Worm (Caenorhabditis elegans) whole organism, L1 larva: ENCODE measurements around the gene hsp-12.3.
A peak's percentile ranks its signal among the peaks of the same experiment; 100 is the strongest.

Source experiments
- aha-1 ChIP-seq: fragments of 150-350 bp; optimal IDR thresholded peaks from 2 replicates; lab custom pipeline; 2014; ENCODE audit warnings: missing biosample characterization, missing genetic modification characterization
- alr-1 ChIP-seq: fragments of 200-800 bp; sonication (Bioruptor generic); optimal IDR thresholded peaks from 2 replicates; lab custom pipeline; 2018; ENCODE audit warnings: borderline replicate concordance, mild to moderate bottlenecking, missing genetic modification characterization, missing compliant biosample characterization
- ama-1 ChIP-seq: fragments of 150-350 bp; optimal IDR thresholded peaks from 2 replicates; lab custom pipeline; 2014
- blmp-1 ChIP-seq: fragments of 150-350 bp; optimal IDR thresholded peaks from 2 replicates; lab custom pipeline; 2014; ENCODE audit warnings: missing biosample characterization, missing genetic modification characterization
- ceh-8 ChIP-seq: fragments of 200-800 bp; sonication (Bioruptor generic); optimal IDR thresholded peaks from 2 replicates; lab custom pipeline; 2018; ENCODE audit warnings: mild to moderate bottlenecking, missing genetic modification characterization, moderate library complexity, missing compliant biosample characterization
- ceh-82 ChIP-seq, 3 experiments: fragments of 150-350 bp in 1 of 3; sonication (generic microtip) in 2 of 3; optimal IDR thresholded peaks; 2 replicates each; lab custom pipeline; 2014 to 2017; ENCODE audit warnings: missing biosample characterization in 3 of 3, missing genetic modification characterization in 3 of 3
- ces-1 ChIP-seq: fragments of 150-350 bp; optimal IDR thresholded peaks from 2 replicates; lab custom pipeline; 2014; ENCODE audit warnings: missing biosample characterization, missing genetic modification reagents, missing genetic modification characterization
- egl-27 ChIP-seq, 2 experiments: fragments of 150-350 bp in 1 of 2; sonication (generic microtip); optimal IDR thresholded peaks; 3 replicates each; lab custom pipeline; 2017 to 2018; ENCODE audit warnings: missing biosample characterization in 2 of 2, missing genetic modification characterization in 2 of 2, missing genetic modification reagents in 2 of 2
- elt-3 ChIP-seq, 6 experiments: fragments of 150-350 bp in 1 of 6; sonication (generic microtip); optimal IDR thresholded peaks; 2 replicates each; lab custom pipeline; 2017 to 2018; ENCODE audit warnings: missing biosample characterization in 6 of 6, missing genetic modification characterization in 6 of 6, inconsistent platforms in 1 of 6
- fkh-10 ChIP-seq: sonication (generic microtip); optimal IDR thresholded peaks from 2 replicates; lab custom pipeline; 2017; ENCODE audit warnings: missing biosample characterization, missing genetic modification reagents, missing genetic modification characterization
- fkh-8 ChIP-seq: sonication (generic microtip); optimal IDR thresholded peaks from 2 replicates; lab custom pipeline; 2016; ENCODE audit warnings: mild to moderate bottlenecking, missing genetic modification characterization, missing compliant biosample characterization
- grh-1 ChIP-seq: fragments of 200-800 bp; sonication (Bioruptor generic); IDR thresholded peaks from 2 replicates; pipeline ENCODE4 v1.3.6; 2022; ENCODE audit warnings: missing genetic modification reagents, missing genetic modification characterization, missing compliant biosample characterization
- hlh-4 ChIP-seq: sonication (generic microtip); optimal IDR thresholded peaks from 2 replicates; lab custom pipeline; 2016; ENCODE audit warnings: mild to moderate bottlenecking, missing genetic modification characterization, missing compliant biosample characterization
- isw-1 ChIP-seq: fragments of 200-800 bp; sonication (Bioruptor generic); IDR thresholded peaks from 2 replicates; pipeline ENCODE4 v1.3.6; 2022; ENCODE audit warnings: missing genetic modification characterization, missing compliant biosample characterization
- lin-14 ChIP-seq: fragments of 200-800 bp; sonication (Bioruptor generic); optimal IDR thresholded peaks from 2 replicates; lab custom pipeline; 2018; ENCODE audit warnings: mild to moderate bottlenecking, missing genetic modification characterization, moderate library complexity, missing compliant biosample characterization
- lin-35 ChIP-seq, 2 experiments: fragments of 150-350 bp; optimal IDR thresholded peaks; 2 replicates each; lab custom pipeline; 2014; ENCODE audit warnings: missing biosample characterization in 2 of 2, missing genetic modification characterization in 2 of 2, missing genetic modification reagents in 2 of 2
- lin-39 ChIP-seq: fragments of 150-350 bp; optimal IDR thresholded peaks from 2 replicates; lab custom pipeline; 2014; ENCODE audit warnings: missing biosample characterization, missing genetic modification reagents, missing genetic modification characterization
- lir-3 ChIP-seq: sonication (generic microtip); optimal IDR thresholded peaks from 2 replicates; lab custom pipeline; 2016; ENCODE audit warnings: mild to moderate bottlenecking, missing genetic modification characterization, moderate library complexity, missing compliant biosample characterization; ENCODE audit not compliant: poor library complexity
- lsy-2 ChIP-seq, 2 experiments: fragments of 150-350 bp; optimal IDR thresholded peaks; 2 replicates each; lab custom pipeline; 2014; ENCODE audit warnings: missing biosample characterization in 2 of 2, missing genetic modification characterization in 2 of 2
- mab-9 ChIP-seq: fragments of 200-800 bp; sonication (Bioruptor generic); IDR thresholded peaks from 2 replicates; pipeline ENCODE4 v1.3.6; 2022; ENCODE audit warnings: missing genetic modification reagents, missing genetic modification characterization, missing compliant biosample characterization
- mep-1 ChIP-seq: fragments of 150-350 bp; optimal IDR thresholded peaks from 2 replicates; lab custom pipeline; 2014; ENCODE audit warnings: missing biosample characterization, missing genetic modification characterization
- nhr-19 ChIP-seq: fragments of 200-800 bp; sonication (Bioruptor generic); conservative IDR thresholded peaks from 2 replicates; pipeline ENCODE4 v1.3.6; 2022; ENCODE audit warnings: missing genetic modification characterization, missing compliant biosample characterization
- nhr-28 ChIP-seq: fragments of 150-350 bp; optimal IDR thresholded peaks from 2 replicates; lab custom pipeline; 2014; ENCODE audit warnings: missing biosample characterization, missing genetic modification characterization
- nhr-76 ChIP-seq: sonication (generic microtip); optimal IDR thresholded peaks from 2 replicates; lab custom pipeline; 2017; ENCODE audit warnings: missing biosample characterization, missing genetic modification characterization
- nhr-77 ChIP-seq: fragments of 150-350 bp; optimal IDR thresholded peaks from 2 replicates; lab custom pipeline; 2014; ENCODE audit warnings: missing biosample characterization, missing genetic modification characterization
- nhr-90 ChIP-seq: sonication (generic microtip); optimal IDR thresholded peaks from 2 replicates; lab custom pipeline; 2016; ENCODE audit warnings: mild to moderate bottlenecking, missing genetic modification characterization, missing compliant biosample characterization; ENCODE audit not compliant: poor library complexity
- pag-3 ChIP-seq: sonication (generic microtip); optimal IDR thresholded peaks from 2 replicates; lab custom pipeline; 2017; ENCODE audit warnings: missing genetic modification characterization, mild to moderate bottlenecking, missing compliant biosample characterization, antibody characterized with exemption, borderline replicate concordance; ENCODE audit not compliant: insufficient read depth
- pax-3 ChIP-seq: fragments of 200-800 bp; sonication (Bioruptor generic); optimal IDR thresholded peaks from 2 replicates; lab custom pipeline; 2018; ENCODE audit warnings: mild to moderate bottlenecking, missing genetic modification characterization, moderate library complexity, missing compliant biosample characterization
- tbx-2 ChIP-seq: sonication (generic microtip); optimal IDR thresholded peaks from 2 replicates; lab custom pipeline; 2016; ENCODE audit warnings: missing genetic modification characterization, missing compliant biosample characterization
- unc-98 ChIP-seq: fragments of 200-800 bp; sonication (Bioruptor generic); IDR thresholded peaks from 2 replicates; pipeline ENCODE4 v1.3.6; 2022; ENCODE audit warnings: missing genetic modification characterization, missing compliant biosample characterization
- vab-15 ChIP-seq: sonication (generic microtip); optimal IDR thresholded peaks from 2 replicates; lab custom pipeline; 2017; ENCODE audit warnings: missing genotype, mild to moderate bottlenecking, missing genetic modification characterization, missing compliant biosample characterization
- xbp-1 ChIP-seq: sonication (generic microtip); optimal IDR thresholded peaks from 2 replicates; lab custom pipeline; 2016; ENCODE audit warnings: missing genetic modification characterization, missing compliant biosample characterization
- zip-4 ChIP-seq: fragments of 200-800 bp; sonication (Bioruptor generic); optimal IDR thresholded peaks from 2 replicates; lab custom pipeline; 2018; ENCODE audit warnings: mild to moderate bottlenecking, missing genetic modification characterization, moderate library complexity, missing compliant biosample characterization
- ztf-4 ChIP-seq: fragments of 150-350 bp; optimal IDR thresholded peaks from 2 replicates; lab custom pipeline; 2014; ENCODE audit warnings: missing biosample characterization, missing genetic modification characterization

hsp-12.3 gene

DNA sequence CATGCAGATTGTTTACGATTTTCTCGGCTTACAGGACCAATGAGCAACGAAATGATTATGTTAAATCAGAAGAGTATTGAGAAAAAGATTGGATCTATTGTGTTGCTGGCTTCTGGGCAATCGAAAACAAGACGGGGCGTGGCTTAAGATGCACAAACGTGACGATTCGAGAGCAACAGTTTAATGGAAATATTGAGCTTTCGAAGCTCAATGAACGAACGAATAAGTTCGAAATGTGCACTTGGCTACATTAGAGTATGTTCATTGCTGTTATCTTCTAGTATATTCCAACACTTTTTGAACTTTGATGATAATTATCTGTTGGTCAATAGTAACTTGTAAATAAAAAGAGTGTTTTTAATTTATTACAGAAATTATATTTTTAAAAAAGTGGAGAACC lies at the start of gene hsp-12.3:
hsp-12.3 (minus strand) TSS at position 101 of the 400 bp plus-strand sequence.
- no peak for TF ChIP-seq aha-1 (tag; lab: Kevin White, UChicago)
- TF ChIP-seq grh-1 (GFP tag; lab: Robert Waterston, UW): no peak
- no peak for TF ChIP-seq lin-35 (GFP tag; optimal IDR thresholded peaks at IDR 0.05; lab: Kevin White, UChicago)
- TF ChIP-seq lin-14 (GFP tag; lab: Kevin White, UChicago): no peak
- TF ChIP-seq lsy-2 (tag; optimal IDR thresholded peaks at IDR 0.05; lab: Kevin White, UChicago): no peak
- TF ChIP-seq lir-3 (tag; lab: Kevin White, UChicago): no peak
- TF ChIP-seq ceh-82 (tag; optimal IDR thresholded peaks at IDR 0.05; lab: Kevin White, UChicago): no peak
- no peak for TF ChIP-seq mep-1
- no peak for TF ChIP-seq ces-1
- TF ChIP-seq, all 84 proteins: peak for 0

DNA sequence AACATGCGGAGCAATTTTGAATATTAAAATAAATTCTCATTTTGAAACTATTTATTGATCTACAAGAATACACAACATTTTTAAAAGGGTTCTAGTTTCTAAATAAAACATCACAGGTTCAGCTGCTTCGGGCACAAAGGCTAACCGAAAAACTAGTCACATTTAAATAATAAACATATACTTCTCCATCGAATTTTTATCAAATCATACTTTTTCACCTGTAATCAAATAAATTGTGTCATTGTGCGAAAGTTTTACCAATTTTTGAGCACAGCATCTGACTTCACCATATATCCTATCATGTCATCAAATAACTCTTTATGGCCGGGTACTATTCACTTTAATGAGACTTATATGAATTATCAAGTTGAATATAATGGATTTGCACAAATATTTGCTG lies 45.0 kb upstream of the hsp-12.3 start, which contains the start of gene sru-6:
sru-6 (plus strand) TSS at position 301 of the 400 bp plus-strand sequence.
- TF ChIP-seq lin-39 (tag; lab: Kevin White, UChicago) (no peak), nhr-90 (tag; lab: Kevin White, UChicago) (no peak), blmp-1 (no peak), isw-1 (GFP tag; lab: Robert Waterston, UW) (no peak), aha-1 (tag; lab: Kevin White, UChicago) (no peak), ama-1 (no peak), unc-98 (GFP tag; lab: Robert Waterston, UW) (no peak), lin-14 (GFP tag; lab: Kevin White, UChicago) (no peak), grh-1 (GFP tag; lab: Robert Waterston, UW) (no peak), egl-27 (tag; optimal IDR thresholded peaks at IDR 0.05; lab: Kevin White, UChicago) (no peak), xbp-1 (no peak), vab-15 (no peak), fkh-10 (GFP tag; lab: Kevin White, UChicago) (no peak), nhr-77 (tag; lab: Kevin White, UChicago) (no peak), nhr-76 (tag; lab: Kevin White, UChicago) (no peak), elt-3 (tag; optimal IDR thresholded peaks at IDR 0.05; lab: Kevin White, UChicago) (no peak), tbx-2 (tag; lab: Kevin White, UChicago) (no peak), ztf-4 (tag; lab: Kevin White, UChicago) (no peak), alr-1 (tag; lab: Kevin White, UChicago) (no peak), pag-3 (no peak)

DNA sequence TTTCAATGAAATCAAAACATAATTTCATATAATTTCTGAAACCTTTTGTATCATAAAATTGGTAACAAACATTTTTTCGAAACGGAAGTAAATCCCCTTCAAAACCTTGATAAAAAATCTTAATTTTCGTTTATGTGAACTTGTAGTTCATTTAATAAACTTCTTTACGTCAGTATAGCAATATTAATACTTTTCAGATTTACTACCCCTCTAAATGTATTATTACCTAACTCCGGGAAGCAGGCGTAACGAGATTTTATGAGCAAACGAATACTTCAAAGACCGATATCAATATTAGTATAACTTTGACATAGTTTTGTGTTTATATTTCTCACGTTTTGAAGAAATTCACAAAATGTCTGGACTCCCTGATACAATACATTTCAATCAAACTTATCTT lies 43.0 kb upstream of the hsp-12.3 start, which contains the start of gene sru-1:
sru-1 (plus strand) TSS at position 301 of the 400 bp plus-strand sequence.
- TF ChIP-seq nhr-19 (GFP tag; lab: Robert Waterston, UW): no peak
- TF ChIP-seq elt-3 (tag; optimal IDR thresholded peaks at IDR 0.05; lab: Kevin White, UChicago): no peak
- TF ChIP-seq mab-9 (GFP tag; lab: Robert Waterston, UW): no peak
- TF ChIP-seq hlh-4 (tag; lab: Kevin White, UChicago): no peak

DNA sequence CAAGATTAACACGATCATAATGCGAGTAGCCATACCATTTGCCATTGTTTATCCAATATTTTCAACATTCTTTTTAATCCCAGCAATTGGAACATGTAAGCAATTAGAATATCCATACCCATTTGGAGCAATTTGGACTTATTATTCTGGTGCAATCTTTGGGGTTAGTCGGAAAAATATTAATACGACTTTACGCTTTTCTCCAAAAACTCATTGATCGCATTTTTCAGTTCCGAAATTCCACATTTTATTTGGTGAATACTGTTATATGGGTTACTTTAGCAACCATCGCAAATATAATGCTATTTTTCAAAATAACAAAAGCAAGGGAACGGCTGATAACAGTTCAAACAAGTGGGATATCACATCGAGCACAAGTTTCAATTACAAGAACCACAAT lies 41.5 kb upstream of the hsp-12.3 start:
- TF ChIP-seq pax-3 (no peak), lir-3 (tag; lab: Kevin White, UChicago) (no peak), nhr-28 (tag; lab: Kevin White, UChicago) (no peak), ceh-8 (GFP tag; lab: Kevin White, UChicago) (no peak)

DNA sequence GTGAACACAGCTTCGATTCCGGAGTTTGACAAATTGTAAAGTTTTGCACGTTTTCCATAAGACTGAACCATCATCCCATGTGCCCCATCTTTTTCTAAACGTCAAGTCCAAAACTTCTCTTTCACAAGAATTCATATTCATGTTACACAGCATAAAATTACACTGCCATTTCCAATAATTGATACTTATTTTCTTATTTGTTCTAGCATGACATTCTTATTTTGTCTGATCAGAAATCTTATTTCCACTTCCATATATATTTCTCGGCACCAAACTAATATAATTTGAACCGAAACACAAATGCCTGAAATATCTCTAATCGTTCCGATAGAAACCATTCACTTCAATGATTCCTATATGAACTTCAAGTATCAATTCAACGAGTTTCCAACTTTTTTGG lies 40.7 kb upstream of the hsp-12.3 start, which contains the start of gene sru-2:
sru-2 (plus strand) TSS at position 301 of the 400 bp plus-strand sequence.
- TF ChIP-seq fkh-8 (tag; lab: Kevin White, UChicago) (peak; percentile 26), zip-4 (GFP tag; lab: Kevin White, UChicago) (no peak)
- TF ChIP-seq, all 84 proteins: peak for 1
